Worm (Caenorhabditis elegans): ENCODE measurements around the gene ire-1.

- TF ChIP-seq pqm-1 (tag; optimal IDR thresholded peaks at IDR 0.05) (no peak), pha-4 (tag; optimal IDR thresholded peaks at IDR 0.05) (no peak), sox-4 (tag; optimal IDR thresholded peaks at IDR 0.05) (no peak), ceh-48 (tag; optimal IDR thresholded peaks at IDR 0.05) (no peak), hlh-8 (tag; optimal IDR thresholded peaks at IDR 0.05) (no peak), pros-1 (tag; optimal IDR thresholded peaks at IDR 0.05) (no peak)
These were observed 32.2 kb downstream of the ire-1 start, which contains the start of gene ltd-1 for ce11 chrII:8092537-8092936.
